Worm (Caenorhabditis elegans) whole organism, early embryonic: Measurements from ENCODE around the gene Y62H9A.1.

Experiments used
- B0310.2 ChIP-seq: sonication (generic microtip); optimal IDR thresholded peaks from 2 replicates; lab custom pipeline; 2016; ENCODE audit warnings: mild to moderate bottlenecking, missing genetic modification characterization, missing compliant biosample characterization
- F13C5.2 ChIP-seq: sonication (generic microtip); optimal IDR thresholded peaks from 2 replicates; lab custom pipeline; 2017; ENCODE audit warnings: mild to moderate bottlenecking, missing genetic modification characterization, inconsistent platforms, missing compliant biosample characterization
- aly-1 ChIP-seq: sonication (generic microtip); optimal IDR thresholded peaks from 2 replicates; lab custom pipeline; 2016; ENCODE audit warnings: missing genetic modification characterization, missing compliant biosample characterization
- ama-1 ChIP-seq: fragments of 150-350 bp; optimal IDR thresholded peaks from 2 replicates; lab custom pipeline; 2014
- ceh-13 ChIP-seq: fragments of 200-800 bp; sonication (Bioruptor generic); optimal IDR thresholded peaks from 2 replicates; lab custom pipeline; 2018; ENCODE audit warnings: mild to moderate bottlenecking, missing genetic modification characterization, missing compliant biosample characterization
- ceh-36 ChIP-seq: sonication (generic microtip); optimal IDR thresholded peaks from 2 replicates; lab custom pipeline; 2016; ENCODE audit warnings: missing genetic modification characterization, inconsistent platforms, missing compliant biosample characterization
- ets-7 ChIP-seq: sonication (generic microtip); optimal IDR thresholded peaks from 2 replicates; lab custom pipeline; 2016; ENCODE audit warnings: missing genotype, missing genetic modification characterization, missing compliant biosample characterization
- flt-1 ChIP-seq: fragments of 200-800 bp; sonication (Bioruptor generic); IDR thresholded peaks from 2 replicates; pipeline ENCODE4 v1.3.6; 2022; ENCODE audit warnings: missing genetic modification characterization, missing compliant biosample characterization
- hmbx-1 ChIP-seq: sonication (generic microtip); optimal IDR thresholded peaks from 2 replicates; lab custom pipeline; 2016; ENCODE audit warnings: mild to moderate bottlenecking, missing genetic modification characterization, missing compliant biosample characterization
- hmg-4 ChIP-seq: fragments of 200-800 bp; sonication (Bioruptor generic); optimal IDR thresholded peaks from 2 replicates; lab custom pipeline; 2018; ENCODE audit warnings: mild to moderate bottlenecking, missing genetic modification characterization, missing compliant biosample characterization
- hnd-1 ChIP-seq: sonication (generic microtip); optimal IDR thresholded peaks from 2 replicates; lab custom pipeline; 2016; ENCODE audit warnings: missing genetic modification characterization, missing compliant biosample characterization
- pes-1 ChIP-seq: fragments of 200-800 bp; sonication (Bioruptor generic); IDR thresholded peaks from 2 replicates; pipeline ENCODE4 v1.3.6; 2022; ENCODE audit warnings: missing genetic modification reagents, missing genetic modification characterization, missing compliant biosample characterization
- scrt-1 ChIP-seq: fragments of 200-800 bp; sonication (Bioruptor generic); IDR thresholded peaks from 2 replicates; pipeline ENCODE4 v1.3.6; 2022; ENCODE audit warnings: missing genetic modification characterization, missing compliant biosample characterization
- sea-1 ChIP-seq: fragments of 200-800 bp; sonication (Bioruptor generic); conservative IDR thresholded peaks from 2 replicates; pipeline ENCODE4 v1.3.6; 2022; ENCODE audit warnings: missing genetic modification characterization, missing compliant biosample characterization
- tbx-11 ChIP-seq: fragments of 200-800 bp; sonication (Bioruptor generic); IDR thresholded peaks from 2 replicates; pipeline ENCODE4 v1.3.6; 2022; ENCODE audit warnings: missing genetic modification characterization, missing compliant biosample characterization
- tbx-37 ChIP-seq: fragments of 200-800 bp; sonication (Bioruptor generic); conservative IDR thresholded peaks from 2 replicates; pipeline ENCODE4 v1.3.6; 2022; ENCODE audit warnings: missing genetic modification reagents, missing genetic modification characterization, missing compliant biosample characterization
- tra-4 ChIP-seq: sonication (generic microtip); optimal IDR thresholded peaks from 2 replicates; lab custom pipeline; 2017; ENCODE audit warnings: missing genetic modification characterization, missing compliant biosample characterization

Y62H9A.1 gene

ce11 chrX:11875260-11875659, at the start of gene Y62H9A.1:
TSS of gene Y62H9A.1 (plus strand) at chrX:11875541.
- TF ChIP-seq tra-4 (tag; lab: Kevin White, UChicago) (no peak), pes-1 (GFP tag; lab: Robert Waterston, UW) (no peak), hnd-1 (tag; lab: Kevin White, UChicago) (no peak), hmbx-1 (tag; lab: Kevin White, UChicago) (no peak), ets-7 (tag; lab: Kevin White, UChicago) (no peak), hmg-4 (GFP tag; lab: Kevin White, UChicago) (no peak), tbx-37 (GFP tag; lab: Robert Waterston, UW) (no peak), aly-1 (tag; lab: Kevin White, UChicago) (no peak)

ce11 chrX:11826892-11827291, 48.4 kb upstream of the Y62H9A.1 start:
- TF ChIP-seq ceh-13 (GFP tag; lab: Kevin White, UChicago) (no peak), sea-1 (no peak), tra-4 (tag; lab: Kevin White, UChicago) (no peak), ceh-36 (no peak), pes-1 (GFP tag; lab: Robert Waterston, UW) (no peak), B0310.2 (tag; lab: Kevin White, UChicago) (no peak), ama-1 (lab: Kevin White, UChicago) (no peak), aly-1 (tag; lab: Kevin White, UChicago) (no peak), flt-1 (GFP tag; lab: Robert Waterston, UW) (no peak), ets-7 (tag; lab: Kevin White, UChicago) (no peak), F13C5.2 (tag; lab: Kevin White, UChicago) (no peak), hnd-1 (tag; lab: Kevin White, UChicago) (no peak), scrt-1 (GFP tag; lab: Robert Waterston, UW) (no peak), tbx-37 (GFP tag; lab: Robert Waterston, UW) (no peak), tbx-11 (GFP tag; lab: Robert Waterston, UW) (no peak), hmg-4 (GFP tag; lab: Kevin White, UChicago) (no peak)

- TF ChIP-seq ama-1 (lab: Kevin White, UChicago): no peak
- no peak for TF ChIP-seq ceh-36
- no peak for TF ChIP-seq aly-1 (tag; lab: Kevin White, UChicago)
- no peak for TF ChIP-seq hmg-4 (GFP tag; lab: Kevin White, UChicago)
- no peak for TF ChIP-seq scrt-1 (GFP tag; lab: Robert Waterston, UW)
- no peak for TF ChIP-seq tbx-11 (GFP tag; lab: Robert Waterston, UW)
- no peak for TF ChIP-seq ceh-13 (GFP tag; lab: Kevin White, UChicago)
- no peak for TF ChIP-seq ets-7 (tag; lab: Kevin White, UChicago)
- TF ChIP-seq tra-4 (tag; lab: Kevin White, UChicago): no peak
- no peak for TF ChIP-seq sea-1
- TF ChIP-seq pes-1 (GFP tag; lab: Robert Waterston, UW): no peak
- TF ChIP-seq tbx-37 (GFP tag; lab: Robert Waterston, UW): no peak
- no peak for TF ChIP-seq F13C5.2 (tag; lab: Kevin White, UChicago)
- TF ChIP-seq B0310.2 (tag; lab: Kevin White, UChicago): no peak
Measured at ce11 chrX:11827528-11827927, 47.8 kb upstream of the Y62H9A.1 start.

ce11 chrX:11828661-11829060, 46.7 kb upstream of the Y62H9A.1 start:
- TF ChIP-seq tbx-37 (GFP tag; lab: Robert Waterston, UW): no peak
- no peak for TF ChIP-seq tra-4 (tag; lab: Kevin White, UChicago)
- no peak for TF ChIP-seq flt-1 (GFP tag; lab: Robert Waterston, UW)
- no peak for TF ChIP-seq ets-7 (tag; lab: Kevin White, UChicago)
- no peak for TF ChIP-seq ceh-13 (GFP tag; lab: Kevin White, UChicago)
- no peak for TF ChIP-seq F13C5.2 (tag; lab: Kevin White, UChicago)
- TF ChIP-seq scrt-1 (GFP tag; lab: Robert Waterston, UW): no peak
- no peak for TF ChIP-seq hmg-4 (GFP tag; lab: Kevin White, UChicago)
- TF ChIP-seq B0310.2 (tag; lab: Kevin White, UChicago): no peak
- no peak for TF ChIP-seq pes-1 (GFP tag; lab: Robert Waterston, UW)

ce11 chrX:11837378-11837777, 38.0 kb upstream of the Y62H9A.1 start, which contains the start of gene taf-7.1:
TSS of gene taf-7.1 (minus strand) at chrX:11837478.
- TF ChIP-seq hmg-4 (GFP tag; lab: Kevin White, UChicago) (no peak), tbx-37 (GFP tag; lab: Robert Waterston, UW) (no peak), tra-4 (tag; lab: Kevin White, UChicago) (no peak), ceh-36 (no peak), tbx-11 (GFP tag; lab: Robert Waterston, UW) (no peak), ama-1 (lab: Kevin White, UChicago) (no peak), hnd-1 (tag; lab: Kevin White, UChicago) (no peak), F13C5.2 (tag; lab: Kevin White, UChicago) (no peak), sea-1 (no peak), B0310.2 (tag; lab: Kevin White, UChicago) (no peak), pes-1 (GFP tag; lab: Robert Waterston, UW) (no peak), flt-1 (GFP tag; lab: Robert Waterston, UW) (no peak), ceh-13 (GFP tag; lab: Kevin White, UChicago) (no peak), ets-7 (tag; lab: Kevin White, UChicago) (no peak)

- TF ChIP-seq flt-1 (GFP tag; lab: Robert Waterston, UW) (no peak), scrt-1 (GFP tag; lab: Robert Waterston, UW) (no peak), tbx-37 (GFP tag; lab: Robert Waterston, UW) (no peak), hnd-1 (tag; lab: Kevin White, UChicago) (no peak), ceh-36 (no peak), ama-1 (lab: Kevin White, UChicago) (no peak), B0310.2 (tag; lab: Kevin White, UChicago) (no peak), ceh-13 (GFP tag; lab: Kevin White, UChicago) (no peak), tra-4 (tag; lab: Kevin White, UChicago) (no peak), F13C5.2 (tag; lab: Kevin White, UChicago) (no peak), ets-7 (tag; lab: Kevin White, UChicago) (no peak), hmg-4 (GFP tag; lab: Kevin White, UChicago) (no peak), pes-1 (GFP tag; lab: Robert Waterston, UW) (no peak), hmbx-1 (tag; lab: Kevin White, UChicago) (no peak), aly-1 (tag; lab: Kevin White, UChicago) (no peak), tbx-11 (GFP tag; lab: Robert Waterston, UW) (no peak), sea-1 (no peak)
Measured at ce11 chrX:11843363-11843762, 32.0 kb upstream of the Y62H9A.1 start, which contains the start of gene F54F7.2. TSS of gene F54F7.2 (plus strand) at chrX:11843663.
